Fruit fly (Drosophila melanogaster): ENCODE measurements around the gene CG4238.

CG4238 gene

DNA sequence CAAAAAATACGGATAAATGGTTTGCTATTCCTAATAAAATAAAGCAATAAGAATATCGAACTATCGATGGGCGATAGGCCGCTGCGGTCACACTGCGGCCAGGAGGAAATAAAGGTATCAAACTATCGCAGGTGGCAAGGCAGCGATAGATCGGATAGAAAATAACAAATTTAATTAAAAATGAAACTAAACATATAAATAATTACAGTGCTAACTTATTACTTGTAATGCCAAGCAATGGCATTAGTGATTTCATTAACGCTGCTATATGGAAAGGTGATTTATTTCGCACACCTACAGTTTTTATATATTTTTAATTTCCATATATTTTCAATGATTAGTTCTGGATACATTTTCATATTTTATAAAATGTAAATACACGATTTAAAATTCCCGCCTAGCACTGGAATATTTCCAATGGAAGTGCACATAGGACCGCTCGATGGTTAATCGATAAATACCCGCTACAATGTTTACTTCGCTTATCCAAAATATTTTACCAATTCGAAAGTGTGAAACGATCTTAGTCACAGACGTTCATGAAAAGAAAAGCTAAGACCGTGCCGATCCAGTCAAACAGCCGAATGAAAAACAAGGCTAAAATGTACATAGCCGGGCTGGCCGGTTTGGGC, 28.8 kb upstream of the CG4238 start, which contains the start of the genes CG15356 and CG15362 (continued):
- TF ChIP-seq CG18011 (GFP tag; optimal IDR thresholded peaks at IDR 0.05) (no peak), sob (GFP tag; IDR thresholded peaks at IDR 0.05) (peak; percentile 52; the same call in 1 of the 2 replicates), prd (optimal IDR thresholded peaks at IDR 0.05) (no peak), prd (GFP tag; IDR thresholded peaks at IDR 0.05) (peak; percentile 40; the same call in 1 of the 3 replicates), Ada2b (GFP tag; IDR thresholded peaks at IDR 0.05) (no peak), Fer3 (tag; optimal IDR thresholded peaks at IDR 0.05) (peak; percentile 29), CG10979 (tag; optimal IDR thresholded peaks at IDR 0.05) (peak; percentile 17), CG10431 (GFP tag; optimal IDR thresholded peaks at IDR 0.05) (no peak), Abd-B (GFP tag; optimal IDR thresholded peaks at IDR 0.05) (peak; percentile 75), mam (GFP tag; optimal IDR thresholded peaks at IDR 0.05) (peak; percentile 15), CG12659 (GFP tag; optimal IDR thresholded peaks at IDR 0.05) (peak; percentile 83), CrebB (tag; optimal IDR thresholded peaks at IDR 0.05) (no peak), Myb (GFP tag; optimal IDR thresholded peaks at IDR 0.05) (peak; percentile 46), Dfd (GFP tag; optimal IDR thresholded peaks at IDR 0.05) (no peak), sens (GFP tag) (peak; percentile 81), CG17186 (GFP tag; optimal IDR thresholded peaks at IDR 0.05) (peak; percentile 8), CG15514 (GFP tag; optimal IDR thresholded peaks at IDR 0.05) (peak; percentile 65), Adf1 (GFP tag; IDR thresholded peaks at IDR 0.05) (peak; percentile 25; the same call in 1 of the 2 replicates), unc-4 (GFP tag; IDR thresholded peaks at IDR 0.05; ENCODE audit: partially characterized antibody) (peak; percentile 99), CG16863 (GFP tag; optimal IDR thresholded peaks at IDR 0.05) (no peak), CG18262 (tag; optimal IDR thresholded peaks at IDR 0.05) (peak; percentile 34), Camta (GFP tag; optimal IDR thresholded peaks at IDR 0.05) (peak; percentile 26), Lhr (GFP tag; optimal IDR thresholded peaks at IDR 0.05) (peak; percentile 9), Nf-YC (tag; optimal IDR thresholded peaks at IDR 0.05) (peak; percentile 29), Dek (tag; optimal IDR thresholded peaks at IDR 0.05) (peak; percentile 62), Eip74EF (GFP tag; optimal IDR thresholded peaks at IDR 0.05) (no peak), lilli (GFP tag; optimal IDR thresholded peaks at IDR 0.05) (peak; percentile 40), otp (GFP tag; IDR thresholded peaks at IDR 0.05) (0 out of 3 replicates have a peak, but pooled peaks have one; percentile 29), CG8765 (GFP tag; IDR thresholded peaks at IDR 0.05) (peak; percentile 41; the same call in 1 of the 2 replicates), fd64A (GFP tag; optimal IDR thresholded peaks at IDR 0.05) (no peak), Sox102F (GFP tag; optimal IDR thresholded peaks at IDR 0.05) (no peak), kah (GFP tag; optimal IDR thresholded peaks at IDR 0.05) (peak; percentile 53), Dip3 (GFP tag; optimal IDR thresholded peaks at IDR 0.05) (peak; percentile 17), tio (GFP tag; optimal IDR thresholded peaks at IDR 0.05) (no peak), HmgZ (tag; optimal IDR thresholded peaks at IDR 0.05) (peak; percentile 43), zen2 (GFP tag; IDR thresholded peaks at IDR 0.05; ENCODE audit: partially characterized antibody) (peak; percentile 98), knrl (GFP tag; IDR thresholded peaks at IDR 0.05; ENCODE audit: partially characterized antibody) (peak; percentile 99), Dll (GFP tag; IDR thresholded peaks at IDR 0.05; ENCODE audit: partially characterized antibody) (peak; percentile 98), jigr1 (GFP tag; IDR thresholded peaks at IDR 0.05) (peak; percentile 59; the same call in 1 of the 3 replicates), CG11723 (GFP tag; optimal IDR thresholded peaks at IDR 0.05) (no peak), chn (GFP tag; optimal IDR thresholded peaks at IDR 0.05) (peak; percentile 26), peb (GFP tag; IDR thresholded peaks at IDR 0.05) (no peak), CG15269 (tag; optimal IDR thresholded peaks at IDR 0.05) (no peak), Opbp (GFP tag; IDR thresholded peaks at IDR 0.05; ENCODE audit: partially characterized antibody) (peak; percentile 99), trh (GFP tag; optimal IDR thresholded peaks at IDR 0.05) (no peak), inv (GFP tag; IDR thresholded peaks at IDR 0.05; ENCODE audit: partially characterized antibody) (peak; percentile 99), B-H1 (GFP tag; IDR thresholded peaks at IDR 0.05) (peak; percentile 12; the same call in 1 of the 3 replicates), ftz-f1 (GFP tag; optimal IDR thresholded peaks at IDR 0.05) (no peak), CG3163 (GFP tag; optimal IDR thresholded peaks at IDR 0.05) (no peak)
